Fruit fly (Drosophila melanogaster): ENCODE data around the gene Ugt36D1.

Gene Ugt36D1

dm6 chr2L:18796446-18796845 lies 26.9 kb upstream of the Ugt36D1 start:
- no peak for TF ChIP-seq CG9705 (GFP tag; optimal IDR thresholded peaks at IDR 0.05)
- TF ChIP-seq Dif (GFP tag; optimal IDR thresholded peaks at IDR 0.05; ENCODE audit: partially characterized antibody) = peak; percentile 7
- no peak for TF ChIP-seq Hr83 (GFP tag; optimal IDR thresholded peaks at IDR 0.05; ENCODE audit: poor library complexity, severe bottlenecking)
- no peak for TF ChIP-seq rgr (GFP tag; optimal IDR thresholded peaks at IDR 0.05)
- TF ChIP-seq Vsx2 (GFP tag; optimal IDR thresholded peaks at IDR 0.05; ENCODE audit: partially characterized antibody) = no peak
- TF ChIP-seq Dfd (GFP tag; optimal IDR thresholded peaks at IDR 0.05) = peak; percentile 52

- TF ChIP-seq Dfd (GFP tag; optimal IDR thresholded peaks at IDR 0.05) = no peak
- TF ChIP-seq dmrt93B (GFP tag; optimal IDR thresholded peaks at IDR 0.05) = no peak
- TF ChIP-seq brk (GFP tag; optimal IDR thresholded peaks at IDR 0.05) = no peak
- TF ChIP-seq Hr83 (GFP tag; optimal IDR thresholded peaks at IDR 0.05; ENCODE audit: poor library complexity, severe bottlenecking) = no peak
- no peak for TF ChIP-seq tai (GFP tag; optimal IDR thresholded peaks at IDR 0.05)
- TF ChIP-seq HLH106 (tag; optimal IDR thresholded peaks at IDR 0.05) = no peak
- no peak for TF ChIP-seq dsf (GFP tag; optimal IDR thresholded peaks at IDR 0.05; ENCODE audit: borderline replicate concordance)
- no peak for TF ChIP-seq usp (GFP tag; optimal IDR thresholded peaks at IDR 0.05)
- TF ChIP-seq woc (GFP tag; optimal IDR thresholded peaks at IDR 0.05) = no peak
- no peak for TF ChIP-seq Vsx2 (GFP tag; optimal IDR thresholded peaks at IDR 0.05; ENCODE audit: partially characterized antibody)
- no peak for TF ChIP-seq Dif (GFP tag; optimal IDR thresholded peaks at IDR 0.05; ENCODE audit: partially characterized antibody)
- no peak for TF ChIP-seq jim (GFP tag; optimal IDR thresholded peaks at IDR 0.05)
- no peak for TF ChIP-seq CrebA (GFP tag; optimal IDR thresholded peaks at IDR 0.05; ENCODE audit: borderline replicate concordance)
- TF ChIP-seq Sp1 (GFP tag; optimal IDR thresholded peaks at IDR 0.05) = no peak
- TF ChIP-seq foxo (GFP tag; optimal IDR thresholded peaks at IDR 0.05) = no peak
- no peak for TF ChIP-seq psq (GFP tag; optimal IDR thresholded peaks at IDR 0.05)
- no peak for TF ChIP-seq CG9705 (GFP tag; optimal IDR thresholded peaks at IDR 0.05)
Observed at dm6 chr2L:18801704-18802103, 21.6 kb upstream of the Ugt36D1 start.

dm6 chr2L:18805247-18805636 lies 18.1 kb upstream of the Ugt36D1 start, which contains the start of gene CG43814:
CG43814 (minus strand) TSS chr2L:18805347.
- TF ChIP-seq Dif (GFP tag; optimal IDR thresholded peaks at IDR 0.05; ENCODE audit: partially characterized antibody) (no peak), HLH106 (tag; optimal IDR thresholded peaks at IDR 0.05) (no peak), dl (GFP tag; optimal IDR thresholded peaks at IDR 0.05; ENCODE audit: insufficient read depth in 1 of 2, partially characterized antibody in 2 of 2) (no peak), foxo (GFP tag; optimal IDR thresholded peaks at IDR 0.05) (no peak), psq (GFP tag; optimal IDR thresholded peaks at IDR 0.05) (no peak), woc (GFP tag; optimal IDR thresholded peaks at IDR 0.05) (no peak), fru (GFP tag; optimal IDR thresholded peaks at IDR 0.05) (no peak), Jra (GFP tag; optimal IDR thresholded peaks at IDR 0.05) (no peak)

dm6 chr2L:18805637-18806403 lies 17.5 kb upstream of the Ugt36D1 start:
- TF ChIP-seq fru (GFP tag; optimal IDR thresholded peaks at IDR 0.05) = peak; percentile 59
- TF ChIP-seq psq (GFP tag; optimal IDR thresholded peaks at IDR 0.05) = peak; percentile 38
- no peak for TF ChIP-seq dsf (GFP tag; optimal IDR thresholded peaks at IDR 0.05; ENCODE audit: borderline replicate concordance)
- TF ChIP-seq tai (GFP tag; optimal IDR thresholded peaks at IDR 0.05) = peak; percentile 32
- peak; percentile 42 for TF ChIP-seq woc (GFP tag; optimal IDR thresholded peaks at IDR 0.05)
- TF ChIP-seq Sp1 (GFP tag; optimal IDR thresholded peaks at IDR 0.05) = peak; percentile 54
- TF ChIP-seq dmrt93B (GFP tag; optimal IDR thresholded peaks at IDR 0.05) = peak; percentile 50
- peak; percentile 54 for TF ChIP-seq ey (GFP tag; optimal IDR thresholded peaks at IDR 0.05)
- peak; percentile 61 for TF ChIP-seq HLH106 (tag; optimal IDR thresholded peaks at IDR 0.05)
- peak; percentile 65 for TF ChIP-seq h (GFP tag; optimal IDR thresholded peaks at IDR 0.05)
- peak in 1 of 2 experiments; percentile 68 for TF ChIP-seq foxo (GFP tag; optimal IDR thresholded peaks at IDR 0.05)
- no peak for TF ChIP-seq Abd-B (GFP tag; optimal IDR thresholded peaks at IDR 0.05)
- TF ChIP-seq dl (GFP tag; optimal IDR thresholded peaks at IDR 0.05; ENCODE audit: insufficient read depth in 1 of 2, partially characterized antibody in 2 of 2) = no peak
- TF ChIP-seq Hr83 (GFP tag; optimal IDR thresholded peaks at IDR 0.05; ENCODE audit: poor library complexity, severe bottlenecking) = no peak
- TF ChIP-seq brk (GFP tag; optimal IDR thresholded peaks at IDR 0.05) = peak; percentile 16
- TF ChIP-seq Hnf4 (GFP tag; optimal IDR thresholded peaks at IDR 0.05) = peak; percentile 55
- peak; percentile 17 for TF ChIP-seq OdsH (GFP tag; optimal IDR thresholded peaks at IDR 0.05)
- TF ChIP-seq jim (GFP tag; optimal IDR thresholded peaks at IDR 0.05) = no peak
- no peak for TF ChIP-seq Rel (GFP tag; optimal IDR thresholded peaks at IDR 0.05)
- no peak for TF ChIP-seq Rel (tag; optimal IDR thresholded peaks at IDR 0.05)
- peak; percentile 8 for TF ChIP-seq Jra (GFP tag; optimal IDR thresholded peaks at IDR 0.05)
- TF ChIP-seq br (GFP tag; optimal IDR thresholded peaks at IDR 0.05) = peak; percentile 36
- peak; percentile 50 for TF ChIP-seq rgr (GFP tag; optimal IDR thresholded peaks at IDR 0.05)
- no peak for TF ChIP-seq Dif (GFP tag; optimal IDR thresholded peaks at IDR 0.05; ENCODE audit: partially characterized antibody)
